Worm (Caenorhabditis elegans) whole organism, L3 larva: ENCODE results near the gene fbxb-112.

ENCODE experiments used
- R02D3.7 ChIP-seq: fragments of 150-350 bp; optimal IDR thresholded peaks from 2 replicates; lab custom pipeline; 2014; ENCODE audit warnings: missing biosample characterization, missing genetic modification characterization
- aly-2 ChIP-seq: fragments of 150-350 bp; optimal IDR thresholded peaks from 2 replicates; lab custom pipeline; 2014; ENCODE audit warnings: missing biosample characterization, missing genetic modification characterization
- nhr-11 ChIP-seq: fragments of 150-350 bp; optimal IDR thresholded peaks from 2 replicates; lab custom pipeline; 2014; ENCODE audit warnings: missing biosample characterization, missing genetic modification characterization
- nhr-237 ChIP-seq: fragments of 150-350 bp; optimal IDR thresholded peaks from 2 replicates; lab custom pipeline; 2014; ENCODE audit warnings: missing biosample characterization, missing genetic modification characterization
- pqm-1 ChIP-seq: fragments of 150-350 bp; optimal IDR thresholded peaks from 2 replicates; lab custom pipeline; 2017; ENCODE audit warnings: missing biosample characterization, missing genetic modification characterization, inconsistent platforms
- unc-62 ChIP-seq: fragments of 150-350 bp; sonication (generic microtip); optimal IDR thresholded peaks from 4 replicates; lab custom pipeline; 2014; ENCODE audit warnings: missing biosample characterization, missing genetic modification reagents, missing genetic modification characterization
- zag-1 ChIP-seq: fragments of 150-350 bp; optimal IDR thresholded peaks from 2 replicates; lab custom pipeline; 2014; ENCODE audit warnings: missing biosample characterization, missing genetic modification characterization

ce11 chrII:3463097-3463496 is 27.8 kb upstream of the fbxb-112 start, which contains the start of gene C16C8.9:
- TF ChIP-seq R02D3.7 (tag; lab: Kevin White, UChicago), result no peak
- TF ChIP-seq pqm-1, result no peak
- no peak for TF ChIP-seq aly-2
- no peak for TF ChIP-seq nhr-237 (tag; lab: Kevin White, UChicago)
- TF ChIP-seq unc-62, result no peak
- no peak for TF ChIP-seq zag-1 (tag; lab: Kevin White, UChicago)
- no peak for TF ChIP-seq nhr-11
